Fruit fly (Drosophila melanogaster) whole organism, embryonic: ENCODE results near the gene Lrr47.

Experiments used
- ATbp ChIP-seq: fragments of 200-800 bp; sonication (Bioruptor generic); optimal IDR thresholded peaks from 2 replicates; lab custom pipeline; 2017; ENCODE audit warnings: missing biosample characterization, mild to moderate bottlenecking, missing genetic modification characterization, missing genetic modification reagents
- Adf1 ChIP-seq: fragments of 200-800 bp; sonication (Bioruptor generic); IDR thresholded peaks from 2 replicates; pipeline ENCODE4 v1.3.6; 2022; ENCODE audit warnings: missing biosample characterization, missing genetic modification characterization
- Asciz ChIP-seq: fragments of 200-800 bp; sonication (Bioruptor generic); optimal IDR thresholded peaks from 2 replicates; lab custom pipeline; 2017; ENCODE audit warnings: missing biosample characterization, mild to moderate bottlenecking, missing genetic modification characterization, missing genetic modification reagents
- Atf6 ChIP-seq: fragments of 200-800 bp; sonication (Bioruptor generic); IDR thresholded peaks from 2 replicates; pipeline ENCODE4 v1.3.6; 2022; ENCODE audit warnings: missing biosample characterization, missing genetic modification characterization
- CG10209 ChIP-seq: fragments of 200-800 bp; sonication (Bioruptor generic); optimal IDR thresholded peaks from 3 replicates; lab custom pipeline; 2017; ENCODE audit warnings: missing biosample characterization, mild to moderate bottlenecking, missing genetic modification characterization, missing genetic modification reagents
- CG10979 ChIP-seq: fragments of 200-800 bp; sonication (Bioruptor generic); optimal IDR thresholded peaks from 2 replicates; lab custom pipeline; 2018; ENCODE audit warnings: missing biosample characterization, mild to moderate bottlenecking, missing genetic modification characterization, moderate library complexity
- CG11504 ChIP-seq: fragments of 200-800 bp; sonication (Bioruptor generic); optimal IDR thresholded peaks from 3 replicates; lab custom pipeline; 2019; ENCODE audit warnings: missing biosample characterization, mild to moderate bottlenecking, missing genetic modification characterization, moderate library complexity
- CG12155 ChIP-seq: fragments of 200-800 bp; sonication (Bioruptor generic); optimal IDR thresholded peaks from 3 replicates; lab custom pipeline; 2016; ENCODE audit warnings: missing biosample characterization, missing genetic modification characterization
- CG12236 ChIP-seq: fragments of 200-800 bp; sonication (Bioruptor generic); optimal IDR thresholded peaks from 2 replicates; lab custom pipeline; 2016; ENCODE audit warnings: missing biosample characterization, missing genetic modification characterization
- CG13624 ChIP-seq: fragments of 200-800 bp; sonication (Bioruptor generic); optimal IDR thresholded peaks from 2 replicates; lab custom pipeline; 2016; ENCODE audit warnings: missing biosample characterization, missing genetic modification characterization
- CG1529 ChIP-seq: fragments of 200-800 bp; sonication (Bioruptor generic); optimal IDR thresholded peaks from 3 replicates; lab custom pipeline; 2018; ENCODE audit warnings: missing biosample characterization, missing genetic modification characterization
- CG15479 ChIP-seq: fragments of 200-800 bp; sonication (Bioruptor generic); optimal IDR thresholded peaks from 3 replicates; lab custom pipeline; 2019; ENCODE audit warnings: missing biosample characterization, mild to moderate bottlenecking, missing genetic modification characterization, moderate library complexity
- CG1602 ChIP-seq: fragments of 200-800 bp; sonication (Bioruptor generic); optimal IDR thresholded peaks from 3 replicates; lab custom pipeline; 2016; ENCODE audit warnings: missing biosample characterization, missing genetic modification characterization
- CG1832 ChIP-seq: fragments of 200-800 bp; sonication (Bioruptor generic); optimal IDR thresholded peaks from 2 replicates; lab custom pipeline; 2017; ENCODE audit warnings: missing biosample characterization, mild to moderate bottlenecking, missing genetic modification characterization, inconsistent platforms
- CG30431 ChIP-seq: fragments of 200-800 bp; sonication (Bioruptor generic); optimal IDR thresholded peaks from 2 replicates; lab custom pipeline; 2017; ENCODE audit warnings: missing biosample characterization, missing genetic modification characterization
- CG31388 ChIP-seq: fragments of 200-800 bp; sonication (Bioruptor generic); optimal IDR thresholded peaks from 2 replicates; lab custom pipeline; 2016; ENCODE audit warnings: missing biosample characterization, missing genetic modification characterization
- CG3726 ChIP-seq: fragments of 200-800 bp; sonication (Bioruptor generic); IDR thresholded peaks from 3 replicates; pipeline ENCODE4, ENCODE4 v1.3.6; 2022; ENCODE audit warnings: missing biosample characterization, missing genetic modification characterization
- CG4424 ChIP-seq: fragments of 200-800 bp; sonication (Bioruptor generic); optimal IDR thresholded peaks from 3 replicates; lab custom pipeline; 2016; ENCODE audit warnings: missing biosample characterization, missing genetic modification characterization
- CG4820 ChIP-seq: fragments of 200-800 bp; sonication (Bioruptor generic); optimal IDR thresholded peaks from 3 replicates; lab custom pipeline; 2016; ENCODE audit warnings: missing biosample characterization, missing genetic modification characterization
- CG6683 ChIP-seq: fragments of 200-800 bp; sonication (Bioruptor generic); optimal IDR thresholded peaks from 2 replicates; lab custom pipeline; 2017; ENCODE audit warnings: missing biosample characterization, mild to moderate bottlenecking, missing genetic modification characterization, missing genetic modification reagents
- CG6813 ChIP-seq: fragments of 200-800 bp; sonication (Bioruptor generic); optimal IDR thresholded peaks from 2 replicates; lab custom pipeline; 2017; ENCODE audit warnings: missing biosample characterization, missing genetic modification characterization, mild to moderate bottlenecking, moderate library complexity, missing genetic modification reagents
- CG7271 ChIP-seq: fragments of 200-800 bp; sonication (Bioruptor generic); optimal IDR thresholded peaks from 2 replicates; lab custom pipeline; 2018; ENCODE audit warnings: missing biosample characterization, mild to moderate bottlenecking, missing genetic modification characterization, moderate library complexity
- CG9727 ChIP-seq: fragments of 200-800 bp; sonication (Bioruptor generic); optimal IDR thresholded peaks from 3 replicates; lab custom pipeline; 2017; ENCODE audit warnings: missing biosample characterization, mild to moderate bottlenecking, missing genetic modification characterization
- CTCF ChIP-seq: fragments of 200-800 bp; sonication (Bioruptor generic); optimal IDR thresholded peaks from 2 replicates; lab custom pipeline; 2017; ENCODE audit warnings: missing biosample characterization, mild to moderate bottlenecking, missing genetic modification characterization, moderate library complexity
- D19B ChIP-seq: fragments of 200-800 bp; sonication (Bioruptor generic); optimal IDR thresholded peaks from 2 replicates; lab custom pipeline; 2017; ENCODE audit warnings: missing biosample characterization, mild to moderate bottlenecking, missing genetic modification characterization
- Deaf1 ChIP-seq: fragments of 200-800 bp; optimal IDR thresholded peaks from 3 replicates; lab custom pipeline; 2019; ENCODE audit warnings: missing biosample characterization, mild to moderate bottlenecking, missing genetic modification characterization, moderate library complexity
- Doc2 ChIP-seq: fragments of 200-800 bp; sonication (Bioruptor generic); IDR thresholded peaks from 2 replicates; pipeline ENCODE4 v1.3.6; 2022; ENCODE audit warnings: missing biosample characterization, missing genetic modification characterization
- Doc3 ChIP-seq: fragments of 200-800 bp; sonication (Bioruptor generic); IDR thresholded peaks from 3 replicates; pipeline ENCODE4 v1.3.6; 2022; ENCODE audit warnings: missing biosample characterization, missing genetic modification characterization; ENCODE audit not compliant: partially characterized antibody
- Hand ChIP-seq: fragments of 200-800 bp; sonication (Bioruptor generic); optimal IDR thresholded peaks from 2 replicates; lab custom pipeline; 2017; ENCODE audit warnings: mild to moderate bottlenecking, missing biosample characterization, missing genetic modification reagents, missing genetic modification characterization
- HmgD ChIP-seq: fragments of 200-800 bp; sonication (Bioruptor generic); optimal IDR thresholded peaks from 3 replicates; lab custom pipeline; 2016; ENCODE audit warnings: missing biosample characterization, missing genetic modification characterization
- Hr51 ChIP-seq, 2 experiments: fragments of 200-800 bp; sonication (Bioruptor generic); optimal IDR thresholded peaks; 2 replicates in 1 of 2; 3 replicates in 1 of 2; lab custom pipeline; 2016 to 2018; ENCODE audit warnings: missing biosample characterization in 2 of 2, missing genetic modification characterization in 2 of 2, mild to moderate bottlenecking in 1 of 2, moderate library complexity in 1 of 2
- Jarid2 ChIP-seq: fragments of 200-800 bp; sonication (Bioruptor generic); optimal IDR thresholded peaks from 3 replicates; lab custom pipeline; 2017; ENCODE audit warnings: mild to moderate bottlenecking, missing biosample characterization, missing genetic modification reagents, missing genetic modification characterization
- MESR4 ChIP-seq: fragments of 200-800 bp; sonication (Bioruptor generic); optimal IDR thresholded peaks from 2 replicates; lab custom pipeline; 2018; ENCODE audit warnings: missing biosample characterization, mild to moderate bottlenecking, missing genetic modification characterization, moderate library complexity
- NFAT ChIP-seq: fragments of 200-800 bp; sonication (Bioruptor generic); IDR thresholded peaks from 2 replicates; pipeline ENCODE4 v1.3.6; 2022; ENCODE audit warnings: missing biosample characterization, missing genetic modification characterization
- NfI ChIP-seq: fragments of 200-800 bp; sonication (Bioruptor generic); optimal IDR thresholded peaks from 3 replicates; lab custom pipeline; 2018; ENCODE audit warnings: missing biosample characterization, mild to moderate bottlenecking, missing genetic modification characterization, moderate library complexity
- TFAM ChIP-seq: fragments of 200-800 bp; sonication (Bioruptor generic); optimal IDR thresholded peaks from 2 replicates; lab custom pipeline; 2017; ENCODE audit warnings: missing biosample characterization, missing genetic modification characterization, inconsistent platforms
- Vsx1 ChIP-seq: fragments of 200-800 bp; sonication (Bioruptor generic); optimal IDR thresholded peaks from 2 replicates; lab custom pipeline; 2017; ENCODE audit warnings: missing biosample characterization, mild to moderate bottlenecking, missing genetic modification characterization, missing genetic modification reagents
- ab ChIP-seq: fragments of 200-800 bp; sonication (Bioruptor generic); optimal IDR thresholded peaks from 2 replicates; lab custom pipeline; 2016; ENCODE audit warnings: missing biosample characterization, missing genetic modification characterization
- abd-A ChIP-seq: fragments of 200-800 bp; sonication (Bioruptor generic); optimal IDR thresholded peaks from 3 replicates; lab custom pipeline; 2019; ENCODE audit warnings: missing biosample characterization, mild to moderate bottlenecking, missing genetic modification characterization, moderate library complexity
- ase ChIP-seq: fragments of 200-800 bp; sonication (Bioruptor generic); IDR thresholded peaks from 3 replicates; pipeline ENCODE4 v1.3.6; 2022; ENCODE audit warnings: missing biosample characterization, missing genetic modification characterization
- br ChIP-seq: fragments of >200 bp; optimal IDR thresholded peaks from 2 replicates; lab custom pipeline; 2017
- cg ChIP-seq: fragments of 200-800 bp; sonication (Bioruptor generic); optimal IDR thresholded peaks from 3 replicates; lab custom pipeline; 2019; ENCODE audit warnings: missing biosample characterization, mild to moderate bottlenecking, missing genetic modification characterization, moderate library complexity
- danr ChIP-seq: fragments of 200-800 bp; sonication (Bioruptor generic); IDR thresholded peaks from 2 replicates; pipeline ENCODE4 v1.3.6; 2022; ENCODE audit warnings: missing biosample characterization, missing genetic modification characterization
- dimm ChIP-seq: fragments of 200-800 bp; sonication (Bioruptor generic); IDR thresholded peaks from 2 replicates; pipeline ENCODE4 v1.3.6; 2022; ENCODE audit warnings: missing biosample characterization, missing genetic modification characterization
- gcm ChIP-seq: fragments of 200-800 bp; sonication (Bioruptor generic); optimal IDR thresholded peaks from 2 replicates; lab custom pipeline; 2019; ENCODE audit warnings: missing biosample characterization, mild to moderate bottlenecking, missing genetic modification characterization, moderate library complexity
- hbn ChIP-seq: fragments of 200-800 bp; sonication (Bioruptor generic); IDR thresholded peaks from 2 replicates; pipeline ENCODE4 v1.3.6; 2022; ENCODE audit warnings: missing biosample characterization, missing genetic modification characterization; ENCODE audit not compliant: partially characterized antibody
- lbe ChIP-seq: fragments of 200-800 bp; sonication (Bioruptor generic); optimal IDR thresholded peaks from 2 replicates; lab custom pipeline; 2016; ENCODE audit warnings: missing biosample characterization, mild to moderate bottlenecking, missing genetic modification characterization
- maf-S ChIP-seq: fragments of 200-800 bp; sonication (Bioruptor generic); optimal IDR thresholded peaks from 2 replicates; lab custom pipeline; 2016; ENCODE audit warnings: missing biosample characterization, missing genetic modification characterization
- ranshi ChIP-seq: fragments of 200-800 bp; sonication (Bioruptor generic); IDR thresholded peaks from 2 replicates; pipeline ENCODE4 v1.3.6; 2022; ENCODE audit warnings: missing biosample characterization, missing genetic modification characterization
- wor ChIP-seq: fragments of 200-800 bp; sonication (Bioruptor generic); IDR thresholded peaks from 2 replicates; pipeline ENCODE4 v1.3.6; 2022; ENCODE audit warnings: missing biosample characterization, missing genetic modification characterization

Lrr47 gene

DNA sequence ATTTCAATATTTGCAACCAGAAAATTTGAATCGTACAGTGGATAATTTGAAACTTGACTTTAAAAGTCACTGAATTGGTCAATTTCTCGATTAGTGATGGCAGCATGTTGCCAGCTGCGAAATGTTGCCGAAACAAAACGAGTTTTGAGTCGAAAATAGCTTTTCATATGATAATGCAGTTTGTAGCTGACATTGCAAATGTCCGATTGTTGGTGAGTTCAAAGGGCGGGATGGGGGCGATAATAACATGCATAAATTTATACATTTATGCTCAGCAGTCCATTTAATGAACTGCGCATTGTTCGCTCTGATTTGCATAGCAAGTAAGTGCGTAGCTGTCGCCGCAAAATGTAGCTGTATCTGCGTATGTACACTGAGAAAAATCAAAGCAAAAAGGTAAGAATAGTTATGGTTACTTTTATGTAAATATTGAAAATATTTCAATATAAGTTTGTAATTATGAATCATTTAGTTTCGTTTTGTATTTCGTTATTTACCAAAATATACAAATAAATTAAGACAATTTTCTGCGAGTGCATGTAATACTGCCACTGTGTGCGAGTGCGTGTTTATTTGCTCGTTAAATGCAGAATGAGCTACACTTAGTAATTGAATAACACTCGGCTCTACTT, 9.9 kb downstream of the Lrr47 start, which contains the start of gene Lip4 (continued):
- TF ChIP-seq CG30431 (GFP tag; lab: Kevin White, UChicago) (peak; percentile 3), CG6683 (peak; percentile 41), CG1602 (GFP tag; lab: Kevin White, UChicago) (peak; percentile 30), cg (GFP tag; lab: Kevin White, UChicago) (no peak), NfI (peak; percentile 59), wor (GFP tag; lab: Robert Waterston, UW) (peak; percentile 70), CG3726 (GFP tag; lab: Robert Waterston, UW) (peak; percentile 66; the same call in 1 of the 3 replicates), Atf6 (GFP tag; lab: Robert Waterston, UW) (no peak; the same call in 1 of the 2 replicates), Doc2 (no peak), Doc3 (GFP tag; lab: Robert Waterston, UW) (no peak), lbe (GFP tag; lab: Kevin White, UChicago) (no peak), ATbp (GFP tag; lab: Kevin White, UChicago) (peak; percentile 22), abd-A (tag; lab: Kevin White, UChicago) (no peak), danr (GFP tag; lab: Robert Waterston, UW) (no peak; the same call in 1 of the 2 replicates), CG13624 (GFP tag; lab: Kevin White, UChicago) (peak; percentile 40), Adf1 (GFP tag; lab: Robert Waterston, UW) (no peak), NFAT (peak; percentile 44; the same call in 1 of the 2 replicates), Jarid2 (peak; percentile 47), MESR4 (GFP tag; lab: Kevin White, UChicago) (no peak), CG11504 (tag; lab: Kevin White, UChicago) (peak; percentile 95), dimm (0 out of 2 replicates have a peak, but pooled peaks have one; percentile 38), ranshi (GFP tag; lab: Robert Waterston, UW) (peak; percentile 82), ab (no peak), CG1832 (GFP tag; lab: Kevin White, UChicago) (no peak), hbn (GFP tag; lab: Robert Waterston, UW) (no peak), CG1529 (GFP tag; lab: Kevin White, UChicago) (peak; percentile 52), D19B (GFP tag; lab: Kevin White, UChicago) (peak; percentile 49), Asciz (peak; percentile 67), br (lab: Kevin White, UChicago) (no peak), CTCF (peak; percentile 4), Deaf1 (tag; lab: Kevin White, UChicago) (peak; percentile 53), TFAM (GFP tag; lab: Kevin White, UChicago) (no peak), HmgD (no peak), maf-S (GFP tag; lab: Kevin White, UChicago) (peak; percentile 22), CG12155 (GFP tag; lab: Kevin White, UChicago) (peak; percentile 56), Hr51 (GFP tag; optimal IDR thresholded peaks at IDR 0.05; lab: Kevin White, UChicago) (peak; percentile 2 to 89), CG15479 (GFP tag; lab: Kevin White, UChicago) (peak; percentile 50), gcm (GFP tag; lab: Kevin White, UChicago) (peak; percentile 65), Vsx1 (GFP tag; lab: Kevin White, UChicago) (no peak), CG31388 (GFP tag; lab: Kevin White, UChicago) (peak; percentile 31), CG4820 (peak; percentile 62), CG7271 (tag; lab: Kevin White, UChicago) (peak; percentile 74), Hand (peak; percentile 27), ase (GFP tag; lab: Robert Waterston, UW) (peak; percentile 78), CG4424 (GFP tag; lab: Kevin White, UChicago) (peak; percentile 66), CG9727 (peak; percentile 86), CG10209 (GFP tag; lab: Kevin White, UChicago) (peak; percentile 75), CG6813 (peak; percentile 59), CG12236 (no peak), CG10979 (peak; percentile 74)
